Fruit fly (Drosophila melanogaster): ENCODE results near the gene Kul.
A peak's percentile ranks its signal among the peaks of the same experiment; 100 is the strongest.

DNA sequence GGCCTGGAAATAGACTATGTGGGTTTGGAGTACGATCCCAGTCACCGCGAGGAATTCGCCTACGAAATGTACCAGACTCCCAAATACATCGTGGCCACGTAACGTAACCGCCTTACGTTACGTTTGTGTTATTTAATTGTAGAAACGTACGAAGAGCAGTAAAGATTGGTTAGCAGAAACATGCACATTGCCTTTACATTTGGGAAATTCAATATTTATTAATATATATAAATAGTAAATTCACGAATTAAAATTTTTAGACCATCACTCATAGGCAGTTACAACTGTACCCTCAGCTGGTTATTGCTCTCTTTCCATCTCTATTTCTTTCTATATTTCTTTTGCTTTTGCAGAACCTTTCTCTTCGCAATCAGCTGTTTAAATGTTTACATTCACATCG is 12.3 kb downstream of the Kul start, which contains the start of gene Gnpnat:
- no peak for TF ChIP-seq tx (GFP tag; optimal IDR thresholded peaks at IDR 0.05)
- TF ChIP-seq Awh (GFP tag; IDR thresholded peaks at IDR 0.05), result no peak
- no peak for TF ChIP-seq ap (GFP tag; IDR thresholded peaks at IDR 0.05)
- peak; percentile 55 for TF ChIP-seq CG3281 (GFP tag; optimal IDR thresholded peaks at IDR 0.05)
- TF ChIP-seq CG17829 (tag; optimal IDR thresholded peaks at IDR 0.05), result peak; percentile 62

Data from whole organism, embryonic.